Fruit fly (Drosophila melanogaster): ENCODE data around the gene Men-b.
A peak's percentile ranks its signal among the peaks of the same experiment; 100 is the strongest.

Men-b gene

dm6 chr3R:27194106-27194505, 42.6 kb downstream of the Men-b start, which contains the start of gene Ser (continued):
- TF ChIP-seq pros (GFP tag; optimal IDR thresholded peaks at IDR 0.05) = peak; percentile 72
- TF ChIP-seq Scr (GFP tag; IDR thresholded peaks at IDR 0.05; ENCODE audit: partially characterized antibody) = no peak
- TF ChIP-seq CG6791 (GFP tag; IDR thresholded peaks at IDR 0.05; ENCODE audit: partially characterized antibody) = 0 out of 3 replicates have a peak, but pooled peaks have one; percentile 4
- TF ChIP-seq abd-A (tag; optimal IDR thresholded peaks at IDR 0.05) = peak; percentile 9
- peak; percentile 56 for TF ChIP-seq nom (GFP tag; optimal IDR thresholded peaks at IDR 0.05)
- no peak for TF ChIP-seq seq (GFP tag; IDR thresholded peaks at IDR 0.05)
- TF ChIP-seq CG5180 (GFP tag; optimal IDR thresholded peaks at IDR 0.05) = peak; percentile 5
- no peak for TF ChIP-seq CG34376 (GFP tag; optimal IDR thresholded peaks at IDR 0.05)
- peak; percentile 58; the same call in 1 of the 2 replicates for TF ChIP-seq sna (GFP tag; IDR thresholded peaks at IDR 0.05; ENCODE audit: partially characterized antibody)
- TF ChIP-seq HmgD (GFP tag; optimal IDR thresholded peaks at IDR 0.05) = no peak
- TF ChIP-seq CG13296 (GFP tag; optimal IDR thresholded peaks at IDR 0.05) = no peak
- TF ChIP-seq unpg (GFP tag; optimal IDR thresholded peaks at IDR 0.05) = no peak
- no peak for TF ChIP-seq CG11723 (GFP tag; optimal IDR thresholded peaks at IDR 0.05)
- TF ChIP-seq Deaf1 (tag; optimal IDR thresholded peaks at IDR 0.05) = peak; percentile 88
- TF ChIP-seq CG17568 (GFP tag; optimal IDR thresholded peaks at IDR 0.05) = no peak
- no peak for TF ChIP-seq CG9437 (GFP tag; optimal IDR thresholded peaks at IDR 0.05)
- TF ChIP-seq Xbp1 (GFP tag; optimal IDR thresholded peaks at IDR 0.05) = no peak
- peak; percentile 43 for TF ChIP-seq kni (GFP tag; optimal IDR thresholded peaks at IDR 0.05)
- TF ChIP-seq Opbp (GFP tag; IDR thresholded peaks at IDR 0.05; ENCODE audit: partially characterized antibody) = no peak
- TF ChIP-seq cato (GFP tag; optimal IDR thresholded peaks at IDR 0.05; ENCODE audit: borderline replicate concordance) = no peak

DNA sequence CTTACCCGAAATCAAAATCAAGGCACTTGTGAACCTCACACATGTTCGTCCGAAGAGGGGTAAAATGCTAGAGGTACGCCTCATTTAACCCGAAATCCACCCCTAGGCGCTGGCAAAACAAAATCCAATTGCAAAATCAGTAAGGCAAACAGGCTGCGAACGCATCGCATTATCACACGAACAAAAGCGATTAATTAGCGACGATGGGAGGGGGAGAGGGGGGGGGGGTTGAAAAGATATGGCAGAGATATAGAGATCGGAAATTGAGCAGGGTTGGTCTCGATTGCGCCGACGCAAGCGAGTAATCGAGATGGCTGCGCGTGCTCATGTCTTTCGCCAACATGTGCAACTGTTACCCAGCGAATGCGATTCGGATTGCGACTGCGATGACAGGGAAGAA, 45.4 kb downstream of the Men-b start:
- TF ChIP-seq GATAe (GFP tag; conservative IDR thresholded peaks at IDR 0.05) (no peak), Hey (tag; optimal IDR thresholded peaks at IDR 0.05) (no peak), Kr (GFP tag; optimal IDR thresholded peaks at IDR 0.05) (peak; percentile 82), ATbp (GFP tag; optimal IDR thresholded peaks at IDR 0.05) (no peak), CG9932 (GFP tag; IDR thresholded peaks at IDR 0.05) (no peak), cad (GFP tag; optimal IDR thresholded peaks at IDR 0.05) (no peak), CG10565 (GFP tag; optimal IDR thresholded peaks at IDR 0.05) (no peak), CG15514 (GFP tag; optimal IDR thresholded peaks at IDR 0.05) (no peak), Gsc (GFP tag; IDR thresholded peaks at IDR 0.05) (no peak), slou (GFP tag; optimal IDR thresholded peaks at IDR 0.05) (no peak), kni (GFP tag; optimal IDR thresholded peaks at IDR 0.05) (peak; percentile 2), D (optimal IDR thresholded peaks at IDR 0.05) (no peak), D (GFP tag; optimal IDR thresholded peaks at IDR 0.05) (peak; percentile 14), pros (GFP tag; optimal IDR thresholded peaks at IDR 0.05) (peak; percentile 67), CG17385 (GFP tag; optimal IDR thresholded peaks at IDR 0.05) (no peak), dysf (GFP tag; IDR thresholded peaks at IDR 0.05) (no peak), crol (GFP tag; IDR thresholded peaks at IDR 0.05) (peak; percentile 63), Lhr (GFP tag; optimal IDR thresholded peaks at IDR 0.05) (no peak), ewg (GFP tag; optimal IDR thresholded peaks at IDR 0.05) (peak; percentile 11), ERR (GFP tag; optimal IDR thresholded peaks at IDR 0.05) (no peak), NC2β (GFP tag; optimal IDR thresholded peaks at IDR 0.05) (no peak), B-H1 (GFP tag; IDR thresholded peaks at IDR 0.05) (no peak), tll (GFP tag; optimal IDR thresholded peaks at IDR 0.05) (peak in 1 of 2 experiments; percentile 29), CG14860 (GFP tag; IDR thresholded peaks at IDR 0.05; ENCODE audit: partially characterized antibody) (no peak), CG18764 (GFP tag; optimal IDR thresholded peaks at IDR 0.05) (no peak), Doc2 (GFP tag; IDR thresholded peaks at IDR 0.05) (no peak), CG6813 (GFP tag; optimal IDR thresholded peaks at IDR 0.05) (no peak), nom (GFP tag; optimal IDR thresholded peaks at IDR 0.05) (no peak), CG17912 (GFP tag; optimal IDR thresholded peaks at IDR 0.05) (no peak), Ptx1 (GFP tag; IDR thresholded peaks at IDR 0.05) (no peak), CG12391 (tag; optimal IDR thresholded peaks at IDR 0.05) (no peak), exex (tag; optimal IDR thresholded peaks at IDR 0.05) (no peak)

Measured in whole organism, embryonic.